Worm (Caenorhabditis elegans): ENCODE data around the gene ttr-59.

The ttr-59 gene

ce11 chrX:7326967-7327651 is 2.5 kb upstream of the ttr-59 start, which contains the start of gene sng-1:
TSS of gene sng-1 (plus strand) at chrX:7327601.
- TF ChIP-seq hmg-11 (tag; optimal IDR thresholded peaks at IDR 0.05) (peak; percentile 56), nhr-28 (tag; optimal IDR thresholded peaks at IDR 0.05) (no peak), mdl-1 (tag; optimal IDR thresholded peaks at IDR 0.05) (no peak), nfya-1 (tag; optimal IDR thresholded peaks at IDR 0.05; ENCODE audit: insufficient read depth) (peak; percentile 36), lin-39 (tag; optimal IDR thresholded peaks at IDR 0.05) (peak; percentile 54)

- TF ChIP-seq elt-1 (tag; optimal IDR thresholded peaks at IDR 0.05) = peak; percentile 82
- peak; percentile 41 for TF ChIP-seq unc-62 (GFP tag; optimal IDR thresholded peaks at IDR 0.05)
- no peak for TF ChIP-seq aly-2 (tag; optimal IDR thresholded peaks at IDR 0.05)
Measured at ce11 chrX:7328065-7328564, 1.5 kb upstream of the ttr-59 start.

- peak; percentile 48 for TF ChIP-seq elt-1 (tag; optimal IDR thresholded peaks at IDR 0.05)
- no peak for TF ChIP-seq lin-15B (tag; optimal IDR thresholded peaks at IDR 0.05)
- TF ChIP-seq nhr-23 (tag; optimal IDR thresholded peaks at IDR 0.05) = peak; percentile 75
- no peak for TF ChIP-seq egl-5 (tag; optimal IDR thresholded peaks at IDR 0.05)
- TF ChIP-seq ceh-16 (tag; optimal IDR thresholded peaks at IDR 0.05) = no peak
- no peak for TF ChIP-seq tbx-2 (tag; optimal IDR thresholded peaks at IDR 0.05)
- peak; percentile 38 for TF ChIP-seq nhr-25 (tag; optimal IDR thresholded peaks at IDR 0.05)
Measured at ce11 chrX:7330685-7331196, 1.1 kb downstream of the ttr-59 start, which contains the start of gene ttr-30. TSS of gene ttr-30 (plus strand) at chrX:7330949.

- TF ChIP-seq nhr-25 (tag; optimal IDR thresholded peaks at IDR 0.05) = peak; percentile 96
- TF ChIP-seq fkh-2 (tag; optimal IDR thresholded peaks at IDR 0.05) = no peak
- peak; percentile 98 for TF ChIP-seq nhr-23 (tag; optimal IDR thresholded peaks at IDR 0.05)
- no peak for TF ChIP-seq unc-39 (tag; optimal IDR thresholded peaks at IDR 0.05)
- TF ChIP-seq nhr-28 (tag; optimal IDR thresholded peaks at IDR 0.05) = no peak
- peak; percentile 79 for TF ChIP-seq lin-15B (tag; optimal IDR thresholded peaks at IDR 0.05)
- TF ChIP-seq lsy-12 (tag; optimal IDR thresholded peaks at IDR 0.05) = peak; percentile 90
- TF ChIP-seq nhr-77 (tag; optimal IDR thresholded peaks at IDR 0.05) = no peak
- TF ChIP-seq lin-39 (tag; optimal IDR thresholded peaks at IDR 0.05) = peak; percentile 99
- peak; percentile 15 for TF ChIP-seq zag-1 (tag; optimal IDR thresholded peaks at IDR 0.05)
- peak; percentile 3 for TF ChIP-seq fkh-10 (GFP tag; optimal IDR thresholded peaks at IDR 0.05)
- peak; percentile 82 for TF ChIP-seq nhr-11 (tag; optimal IDR thresholded peaks at IDR 0.05)
- TF ChIP-seq nhr-237 (tag; optimal IDR thresholded peaks at IDR 0.05) = no peak
- no peak for TF ChIP-seq ztf-11 (tag; optimal IDR thresholded peaks at IDR 0.05)
- TF ChIP-seq snpc-4 (tag; optimal IDR thresholded peaks at IDR 0.05) = peak; percentile 66
- TF ChIP-seq ztf-4 (tag; optimal IDR thresholded peaks at IDR 0.05) = peak; percentile 72
- peak; percentile 57 for TF ChIP-seq ama-1 (optimal IDR thresholded peaks at IDR 0.05)
- peak; percentile 56 for TF ChIP-seq unc-62 (GFP tag; optimal IDR thresholded peaks at IDR 0.05)
- peak; percentile 85 for TF ChIP-seq elt-2 (tag; optimal IDR thresholded peaks at IDR 0.05)
- peak; percentile 63 for TF ChIP-seq R02D3.7 (tag; optimal IDR thresholded peaks at IDR 0.05)
- no peak for TF ChIP-seq ceh-82 (tag; optimal IDR thresholded peaks at IDR 0.05)
- peak; percentile 75 for TF ChIP-seq elt-1 (tag; optimal IDR thresholded peaks at IDR 0.05)
- TF ChIP-seq egl-27 (tag; optimal IDR thresholded peaks at IDR 0.05) = peak; percentile 70
- peak; percentile 95 for TF ChIP-seq nfya-1 (tag; optimal IDR thresholded peaks at IDR 0.05; ENCODE audit: insufficient read depth)
- peak in 1 of 3 experiments; percentile 69 for TF ChIP-seq elt-3 (tag; optimal IDR thresholded peaks at IDR 0.05)
- TF ChIP-seq nhr-76 (tag; optimal IDR thresholded peaks at IDR 0.05) = peak; percentile 60
- TF ChIP-seq pqm-1 (tag; optimal IDR thresholded peaks at IDR 0.05) = peak; percentile 54
- peak; percentile 93 for TF ChIP-seq pha-4 (tag; optimal IDR thresholded peaks at IDR 0.05)
- TF ChIP-seq mml-1 (tag; optimal IDR thresholded peaks at IDR 0.05) = peak; percentile 82
- TF ChIP-seq ceh-28 (tag; optimal IDR thresholded peaks at IDR 0.05) = peak; percentile 83
- TF ChIP-seq egl-5 (tag; optimal IDR thresholded peaks at IDR 0.05) = peak; percentile 96
- no peak for TF ChIP-seq aly-2 (tag; optimal IDR thresholded peaks at IDR 0.05)
- peak; percentile 96 for TF ChIP-seq jun-1 (tag; optimal IDR thresholded peaks at IDR 0.05)
- TF ChIP-seq nhr-43 (tag; optimal IDR thresholded peaks at IDR 0.05; ENCODE audit: poor library complexity, severe bottlenecking) = peak; percentile 92
- TF ChIP-seq eor-1 (tag; optimal IDR thresholded peaks at IDR 0.05) = no peak
- peak; percentile 100 for TF ChIP-seq hmg-11 (tag; optimal IDR thresholded peaks at IDR 0.05)
- TF ChIP-seq ceh-9 (tag; optimal IDR thresholded peaks at IDR 0.05) = no peak
- peak; percentile 9 for TF ChIP-seq fos-1 (tag; optimal IDR thresholded peaks at IDR 0.05)
- TF ChIP-seq ZK546.5 (tag; optimal IDR thresholded peaks at IDR 0.05) = no peak
- peak; percentile 70 for TF ChIP-seq skn-1 (tag; optimal IDR thresholded peaks at IDR 0.05)
- no peak for TF ChIP-seq daf-12 (tag; optimal IDR thresholded peaks at IDR 0.05)
Measured at ce11 chrX:7334302-7334724, 4.7 kb downstream of the ttr-59 start, which contains the start of gene epg-7. TSS of gene epg-7 (plus strand) at chrX:7334714.

Data from whole organism, L3 larva.